Fruit fly (Drosophila melanogaster) whole organism, adult: ENCODE data around the gene Vha16-5.

Experiments
- CG1620 ChIP-seq: fragments of 200-800 bp; sonication (Bioruptor generic); optimal IDR thresholded peaks from 2 replicates; lab custom pipeline; 2016; ENCODE audit warnings: missing biosample characterization, missing genetic modification characterization
- CG5204 ChIP-seq: fragments of 200-800 bp; sonication (Bioruptor generic); optimal IDR thresholded peaks from 2 replicates; lab custom pipeline; 2016; ENCODE audit warnings: missing biosample characterization, missing genetic modification characterization
- CG7101 ChIP-seq: fragments of 200-800 bp; sonication (Bioruptor generic); optimal IDR thresholded peaks from 2 replicates; lab custom pipeline; 2018; ENCODE audit warnings: missing biosample characterization, mild to moderate bottlenecking, missing genetic modification characterization, moderate library complexity
- Crg-1 ChIP-seq: fragments of 200-800 bp; sonication (Bioruptor generic); optimal IDR thresholded peaks from 2 replicates; lab custom pipeline; 2016; ENCODE audit warnings: missing biosample characterization, missing genetic modification characterization
- Hr96 ChIP-seq: fragments of 200-800 bp; sonication (Bioruptor generic); optimal IDR thresholded peaks from 2 replicates; lab custom pipeline; 2016; ENCODE audit warnings: missing biosample characterization, missing genetic modification characterization
- bab1 ChIP-seq: fragments of 200-800 bp; sonication (Bioruptor generic); optimal IDR thresholded peaks from 3 replicates; lab custom pipeline; 2019; ENCODE audit warnings: missing biosample characterization, mild to moderate bottlenecking, missing genetic modification characterization, moderate library complexity
- cnc ChIP-seq, 2 experiments: fragments of >200 bp; optimal IDR thresholded peaks; 2 replicates each; lab custom pipeline; 2017
- kay ChIP-seq: fragments of 200-800 bp; sonication (Bioruptor generic); peaks from one replicate; lab custom pipeline; 2016; ENCODE audit warnings: missing biosample characterization, missing genetic modification characterization, borderline replicate concordance

DNA sequence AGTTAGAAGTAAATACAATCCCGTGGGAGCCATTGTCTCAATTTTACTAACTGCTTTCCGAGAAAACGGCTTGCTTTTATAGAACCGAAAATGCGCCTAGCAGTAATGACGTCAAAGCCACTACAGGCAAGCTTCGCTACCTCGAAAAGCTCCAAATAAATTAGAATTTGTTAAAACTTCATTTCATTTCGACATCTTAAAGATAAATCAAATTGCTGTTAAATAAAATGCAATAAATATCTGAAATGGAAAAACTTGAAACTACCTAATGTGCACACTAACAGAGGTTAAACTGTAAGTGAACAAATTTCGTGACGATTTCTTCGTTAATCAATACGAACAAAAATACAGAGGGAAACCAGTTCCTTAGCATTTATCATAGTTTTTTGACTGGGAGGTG, 38.9 kb downstream of the Vha16-5 start, which contains the start of gene CG7300:
- TF ChIP-seq Hr96 (no peak), Crg-1 (GFP tag; lab: Kevin White, UChicago) (no peak), cnc (optimal IDR thresholded peaks at IDR 0.05; lab: Kevin White, UChicago) (no peak), CG5204 (GFP tag; lab: Kevin White, UChicago) (no peak), CG1620 (GFP tag; lab: Kevin White, UChicago) (no peak), kay (GFP tag; lab: Kevin White, UChicago) (no peak), bab1 (no peak), CG7101 (tag; lab: Kevin White, UChicago) (no peak)
